Worm (Caenorhabditis elegans): ENCODE measurements around the gene slc-25A21.
"Not testable (repeated sequence)": the region's sequence is repeated elsewhere in the genome, so short reads cannot be mapped to it uniquely, and the experiment has no call there.

The slc-25A21 gene

ce11 chrX:16219710-16220109 is 30.1 kb downstream of the slc-25A21 start, which contains the start of gene F23A7.3:
F23A7.3 (plus strand) TSS chrX:16220010.
- not testable (repeated sequence) for TF ChIP-seq unc-62 (GFP tag; optimal IDR thresholded peaks at IDR 0.05)

- no peak for TF ChIP-seq unc-62 (GFP tag; optimal IDR thresholded peaks at IDR 0.05)
Measured at ce11 chrX:16228622-16229021, 39.0 kb downstream of the slc-25A21 start, which contains the start of gene F23A7.5. F23A7.5 (plus strand) TSS chrX:16228922.

- TF ChIP-seq unc-62 (GFP tag; optimal IDR thresholded peaks at IDR 0.05) = no peak
Measured at ce11 chrX:16240626-16241025, 51.0 kb downstream of the slc-25A21 start.

- TF ChIP-seq unc-62 (GFP tag; optimal IDR thresholded peaks at IDR 0.05) = no peak
Measured at ce11 chrX:16243129-16243528, 53.5 kb downstream of the slc-25A21 start.
